Fruit fly (Drosophila melanogaster): ENCODE measurements around the gene strat.

strat gene

DNA sequence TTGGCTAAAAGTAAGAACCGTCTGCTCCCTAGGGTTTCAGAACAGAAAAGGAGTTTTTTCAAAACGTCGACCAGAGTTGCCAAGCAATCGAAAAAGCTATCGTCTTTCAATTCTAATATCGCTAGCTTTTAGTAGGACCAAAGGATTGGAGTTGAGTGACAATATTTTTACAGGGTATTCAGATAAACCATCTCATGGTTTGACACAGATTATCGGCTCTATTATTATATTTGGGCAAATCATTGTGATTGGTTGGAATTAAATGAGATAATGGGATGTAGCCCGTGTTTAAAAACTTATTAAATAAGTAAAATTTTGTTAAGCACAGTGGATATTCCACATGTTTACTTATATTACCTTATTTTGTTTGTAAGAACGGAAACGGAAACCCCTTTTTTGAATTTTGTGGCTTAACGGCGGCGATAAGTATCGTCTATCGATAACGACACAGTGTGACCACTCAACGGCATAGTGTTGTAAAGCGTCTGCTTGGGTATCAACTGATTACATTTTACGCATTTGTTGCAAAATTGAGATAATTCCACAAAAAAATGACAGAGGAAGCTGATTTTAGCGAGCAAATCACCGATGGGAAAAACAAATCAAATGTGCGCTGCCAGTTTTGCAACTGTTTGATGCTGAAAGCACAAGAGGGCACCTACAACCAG is at the start of gene strat, which contains the start of gene mtsh:
TSS of gene strat (plus strand) at position 471 of the 668 bp plus-strand sequence.
TSS of gene mtsh (minus strand) at position 51 of the 668 bp plus-strand sequence.
- no peak for TF ChIP-seq CG8478 (optimal IDR thresholded peaks at IDR 0.05)
- TF ChIP-seq CTCF (optimal IDR thresholded peaks at IDR 0.05), result no peak

DNA sequence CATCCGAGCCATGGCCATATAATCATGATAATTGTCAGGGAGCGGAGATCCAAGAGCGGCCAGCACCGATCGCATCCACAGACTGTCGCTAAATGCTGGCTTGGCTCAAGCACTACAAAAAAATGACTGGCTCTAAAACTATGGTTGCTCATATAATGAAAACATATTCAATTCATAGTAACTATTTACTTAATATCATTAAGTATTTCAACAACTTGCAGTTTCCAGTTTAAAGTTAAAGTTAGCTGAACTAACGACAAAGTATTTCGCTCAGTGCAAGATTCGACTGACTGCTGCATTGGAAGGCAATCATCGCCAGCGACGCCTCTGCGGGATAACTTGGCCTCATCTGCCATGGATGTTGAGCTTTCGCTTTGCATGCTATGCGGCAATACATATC is 49.2 kb upstream of the strat start:
- TF ChIP-seq CG8478 (optimal IDR thresholded peaks at IDR 0.05) (no peak), CTCF (optimal IDR thresholded peaks at IDR 0.05) (no peak)

- no peak for TF ChIP-seq CG8478 (optimal IDR thresholded peaks at IDR 0.05)
These were observed 46.0 kb upstream of the strat start for dm6 chr2L:8274127-8274526.

DNA sequence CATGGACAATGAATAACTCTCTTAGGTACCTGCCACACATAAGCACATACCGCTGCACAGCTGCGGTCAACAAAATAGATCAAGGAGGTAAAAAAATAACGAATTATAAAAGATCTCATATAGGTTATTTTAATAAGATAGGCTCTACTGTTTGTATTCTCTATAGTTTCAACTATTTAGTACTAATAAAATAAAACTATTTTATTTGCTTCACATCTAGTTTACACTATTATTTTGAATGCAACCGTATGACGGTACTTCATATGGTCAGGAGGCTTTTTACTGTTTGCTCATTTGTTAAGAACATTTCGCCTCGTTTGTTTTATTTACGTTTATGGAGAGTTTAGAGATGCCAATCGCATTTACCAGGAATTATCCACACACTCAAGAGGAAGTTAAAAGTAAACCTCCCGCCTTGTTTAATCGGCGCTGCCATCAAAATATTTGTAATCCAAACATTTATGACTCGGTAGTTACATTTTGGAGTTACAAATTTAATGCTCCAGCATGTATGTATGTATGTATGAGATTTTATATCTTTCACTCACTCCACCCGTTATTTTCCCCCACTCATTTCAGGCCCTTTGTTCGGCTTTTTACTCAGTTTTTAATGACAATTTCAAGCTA is 45.1 kb upstream of the strat start:
- TF ChIP-seq CG8478 (optimal IDR thresholded peaks at IDR 0.05), result no peak
- no peak for TF ChIP-seq CTCF (optimal IDR thresholded peaks at IDR 0.05)

DNA sequence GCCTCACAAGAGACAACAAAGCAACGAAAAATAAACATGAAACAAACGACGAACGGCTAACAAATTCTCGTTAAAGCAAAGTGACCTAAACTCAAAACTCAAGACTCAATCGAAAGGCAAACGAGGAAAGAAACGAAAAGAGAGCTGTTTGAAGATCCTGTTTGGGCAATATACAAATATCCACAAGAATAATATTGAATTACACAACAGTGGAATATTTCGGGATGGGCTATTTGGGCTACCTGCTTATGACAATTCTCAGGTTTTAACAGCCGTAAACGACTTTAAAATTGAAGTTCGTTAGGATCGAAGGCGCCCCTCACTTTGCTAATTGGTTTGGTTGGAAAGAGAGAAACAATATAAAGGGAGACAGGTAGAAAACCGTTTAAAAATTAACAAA is 43.8 kb upstream of the strat start:
- TF ChIP-seq CG8478 (optimal IDR thresholded peaks at IDR 0.05), result no peak

DNA sequence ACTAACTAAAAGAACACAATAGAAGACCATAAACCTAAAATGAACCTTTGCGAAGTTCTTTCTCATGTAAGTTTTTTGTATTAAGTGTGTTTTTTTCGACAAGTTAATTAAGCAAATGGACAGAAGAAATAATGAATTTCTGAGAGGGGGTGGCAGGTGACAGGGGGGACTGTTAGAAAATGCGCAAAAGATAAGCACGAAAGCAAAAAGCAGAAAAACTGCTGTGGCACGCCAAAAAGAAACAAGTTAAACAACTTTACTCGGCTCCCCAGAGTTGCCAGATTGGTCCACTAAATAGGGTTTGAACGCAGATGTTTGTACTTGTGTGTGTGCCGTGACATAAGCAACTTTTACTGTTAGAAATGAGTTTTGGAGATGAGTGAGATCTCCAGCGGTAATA is 43.2 kb upstream of the strat start:
- TF ChIP-seq CG8478 (optimal IDR thresholded peaks at IDR 0.05) (no peak), CTCF (optimal IDR thresholded peaks at IDR 0.05) (no peak)

DNA sequence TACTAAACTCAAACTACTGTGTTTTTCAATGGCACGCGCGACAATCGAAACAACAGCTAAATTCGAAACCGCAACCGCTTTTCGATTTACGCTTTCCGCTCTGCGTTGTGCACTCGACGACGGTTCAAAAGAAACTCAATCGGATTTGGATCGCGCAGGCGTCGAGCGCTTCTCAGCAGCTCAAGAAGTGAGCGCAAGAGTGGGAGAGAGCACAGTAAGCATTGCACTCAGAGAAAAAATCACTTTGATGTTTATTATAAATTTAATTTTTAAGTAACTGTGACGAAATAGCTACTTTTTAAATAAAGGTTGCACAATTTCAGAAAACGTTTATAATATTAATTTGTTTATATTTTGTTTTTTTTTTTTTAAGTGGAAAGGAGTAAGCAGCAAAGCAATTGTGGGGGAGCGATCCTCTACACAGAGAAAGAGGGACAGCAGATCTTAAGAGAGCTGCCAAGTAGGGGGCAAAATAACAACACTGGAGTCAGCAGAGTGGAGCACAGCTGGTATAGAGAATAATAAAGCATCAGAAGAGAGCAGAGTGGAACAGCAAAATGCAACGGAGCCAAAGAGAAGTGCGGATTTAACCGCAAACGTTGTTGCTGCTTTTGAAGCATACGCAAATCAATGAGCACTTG is 42.4 kb upstream of the strat start:
- TF ChIP-seq CG8478 (optimal IDR thresholded peaks at IDR 0.05) (no peak), CTCF (optimal IDR thresholded peaks at IDR 0.05) (no peak)

dm6 chr2L:8279400-8280065 is 40.6 kb upstream of the strat start:
- no peak for TF ChIP-seq CTCF (optimal IDR thresholded peaks at IDR 0.05)
- no peak for TF ChIP-seq CG8478 (optimal IDR thresholded peaks at IDR 0.05)

DNA sequence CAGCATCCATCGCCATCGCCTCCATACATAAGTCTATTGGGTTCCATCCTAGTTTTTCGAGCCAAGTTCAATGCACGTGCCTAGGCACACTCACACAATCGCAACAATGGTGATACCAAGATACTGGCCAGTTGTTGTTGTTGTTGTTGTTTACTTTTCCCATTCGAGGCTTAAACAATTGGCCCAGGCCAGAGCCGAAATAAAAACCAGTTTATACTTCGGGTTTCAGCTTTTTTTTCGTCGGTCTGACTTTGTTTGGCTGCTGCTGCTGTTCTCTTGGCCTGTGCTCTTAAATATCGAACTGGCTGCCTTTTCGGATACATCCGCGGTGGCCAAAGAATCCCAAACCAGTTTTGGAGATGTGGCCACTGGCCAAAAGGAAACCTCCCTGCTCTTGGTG is 39.9 kb upstream of the strat start:
- no peak for TF ChIP-seq CG8478 (optimal IDR thresholded peaks at IDR 0.05)
- no peak for TF ChIP-seq CTCF (optimal IDR thresholded peaks at IDR 0.05)

DNA sequence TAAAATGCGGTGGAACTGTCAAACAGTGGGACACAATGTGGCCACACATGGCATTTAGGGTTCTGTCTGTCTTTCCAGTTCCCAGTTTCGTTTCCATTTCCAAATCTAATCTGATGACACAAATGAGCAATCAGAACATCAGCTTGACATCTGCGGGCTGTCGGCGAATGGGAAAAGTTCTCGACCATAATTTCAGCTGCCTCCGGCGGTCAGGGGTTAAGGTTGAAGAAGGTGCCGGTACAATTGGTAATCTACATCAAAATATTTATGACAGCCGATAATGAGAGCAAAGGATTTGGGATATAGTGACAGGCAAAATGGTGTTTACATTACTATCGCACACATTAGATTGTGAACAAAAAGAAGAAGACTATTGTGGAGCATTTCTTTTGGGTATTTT is 38.3 kb upstream of the strat start:
- TF ChIP-seq CTCF (optimal IDR thresholded peaks at IDR 0.05) (no peak), CG8478 (optimal IDR thresholded peaks at IDR 0.05) (no peak)

- TF ChIP-seq CTCF (optimal IDR thresholded peaks at IDR 0.05), result no peak
- no peak for TF ChIP-seq CG8478 (optimal IDR thresholded peaks at IDR 0.05)
These were observed 35.1 kb upstream of the strat start for dm6 chr2L:8284913-8285619.

DNA sequence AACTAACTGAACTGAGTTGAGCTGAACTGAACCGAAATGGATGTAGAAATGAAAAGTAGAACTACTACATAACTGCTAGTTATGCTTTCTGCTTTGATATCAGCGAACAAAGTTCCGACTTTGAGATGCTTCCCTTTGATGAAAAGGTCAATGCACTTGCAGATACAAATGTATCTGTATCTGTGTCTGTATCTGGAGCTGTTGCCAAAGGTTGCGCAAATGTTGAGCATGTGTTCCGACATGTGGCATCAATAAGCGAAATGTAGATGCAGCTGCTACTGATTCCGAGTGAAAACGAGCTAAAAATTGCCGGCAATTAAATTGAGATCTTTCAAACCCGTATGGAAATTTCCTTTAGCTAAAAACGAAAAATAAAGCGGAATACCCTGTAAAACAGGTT is 33.5 kb upstream of the strat start:
- TF ChIP-seq CTCF (optimal IDR thresholded peaks at IDR 0.05), result no peak
- no peak for TF ChIP-seq CG8478 (optimal IDR thresholded peaks at IDR 0.05)

dm6 chr2L:8288087-8288486 is 32.0 kb upstream of the strat start:
- no peak for TF ChIP-seq CTCF (optimal IDR thresholded peaks at IDR 0.05)
- TF ChIP-seq CG8478 (optimal IDR thresholded peaks at IDR 0.05), result no peak

DNA sequence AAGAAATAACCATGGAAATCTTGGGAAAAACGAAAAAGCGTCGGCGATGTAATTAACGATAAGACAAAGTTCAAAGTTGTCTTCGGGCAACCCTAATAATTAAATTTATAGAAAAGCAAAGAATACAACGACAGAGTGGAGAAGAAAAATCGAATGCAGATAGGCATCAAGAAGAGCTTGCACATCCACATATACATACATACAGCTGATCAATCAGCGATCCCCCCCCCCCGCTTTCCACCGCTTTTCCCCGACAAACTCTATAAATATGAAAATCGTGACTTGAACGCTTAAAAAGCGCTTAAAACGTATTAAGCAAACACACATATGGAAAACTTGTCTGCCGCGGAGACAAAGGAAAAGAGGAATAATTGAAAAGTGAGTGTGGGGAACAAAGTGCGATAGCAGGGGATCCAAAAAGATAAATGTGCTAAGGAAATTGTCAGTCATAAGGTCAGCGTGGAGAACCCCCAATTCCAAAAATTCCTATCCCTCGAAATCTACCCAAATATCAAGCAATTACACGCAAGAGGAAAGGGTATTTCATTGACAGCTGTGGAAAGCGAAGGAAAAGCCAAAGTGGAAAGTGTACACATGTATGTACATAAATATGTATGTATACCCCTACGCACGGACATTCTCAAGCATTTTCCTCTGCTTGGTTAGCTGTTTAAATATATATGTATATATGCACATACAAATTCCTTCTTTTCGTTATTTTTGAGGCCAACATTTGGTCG is 30.6 kb upstream of the strat start:
- TF ChIP-seq CG8478 (optimal IDR thresholded peaks at IDR 0.05), result no peak
- no peak for TF ChIP-seq CTCF (optimal IDR thresholded peaks at IDR 0.05)

dm6 chr2L:8290092-8290424 is 30.1 kb upstream of the strat start:
- TF ChIP-seq CG8478 (optimal IDR thresholded peaks at IDR 0.05) (no peak), CTCF (optimal IDR thresholded peaks at IDR 0.05) (no peak)

Data from S2 (cell line).